Fruit fly (Drosophila melanogaster) whole organism, embryonic: ENCODE data around the gene holn1.

ENCODE experiments used
- Aef1 ChIP-seq: fragments of 200-800 bp; sonication (Bioruptor generic); IDR thresholded peaks from 3 replicates; pipeline ENCODE4 v1.3.6; 2022; ENCODE audit warnings: missing biosample characterization, missing genetic modification characterization
- CG11504 ChIP-seq: fragments of 200-800 bp; sonication (Bioruptor generic); optimal IDR thresholded peaks from 3 replicates; lab custom pipeline; 2019; ENCODE audit warnings: missing biosample characterization, mild to moderate bottlenecking, missing genetic modification characterization, moderate library complexity
- CG12744 ChIP-seq: fragments of 200-800 bp; sonication (Bioruptor generic); optimal IDR thresholded peaks from 2 replicates; lab custom pipeline; 2016; ENCODE audit warnings: missing biosample characterization, missing genetic modification characterization
- CG12769 ChIP-seq: fragments of 200-800 bp; sonication (Bioruptor generic); optimal IDR thresholded peaks from 2 replicates; lab custom pipeline; 2019; ENCODE audit warnings: missing biosample characterization, mild to moderate bottlenecking, missing genetic modification characterization, moderate library complexity
- CG14667 ChIP-seq: fragments of 200-800 bp; sonication (Bioruptor generic); IDR thresholded peaks from 2 replicates; pipeline ENCODE4 v1.3.6; 2022; ENCODE audit warnings: missing biosample characterization, missing genetic modification characterization
- CG16863 ChIP-seq: fragments of 200-800 bp; sonication (Bioruptor generic); optimal IDR thresholded peaks from 3 replicates; lab custom pipeline; 2016; ENCODE audit warnings: missing biosample characterization, missing genetic modification characterization
- CG17328 ChIP-seq: fragments of 200-800 bp; sonication (Bioruptor generic); IDR thresholded peaks from 2 replicates; pipeline ENCODE4 v1.3.6; 2022; ENCODE audit warnings: missing biosample characterization, missing genetic modification characterization
- CG2678 ChIP-seq: fragments of 200-800 bp; sonication (Bioruptor generic); optimal IDR thresholded peaks from 3 replicates; lab custom pipeline; 2019; ENCODE audit warnings: missing biosample characterization, mild to moderate bottlenecking, missing genetic modification characterization, moderate library complexity
- CG32772 ChIP-seq: fragments of 200-800 bp; sonication (Bioruptor generic); IDR thresholded peaks from 2 replicates; pipeline ENCODE4 v1.3.6; 2022; ENCODE audit warnings: missing biosample characterization, missing genetic modification characterization
- CG3847 ChIP-seq: fragments of 200-800 bp; sonication (Bioruptor generic); IDR thresholded peaks from 2 replicates; pipeline ENCODE4 v1.3.6; 2022; ENCODE audit warnings: missing biosample characterization, missing genetic modification characterization
- CG4328 ChIP-seq: fragments of 200-800 bp; sonication (Bioruptor generic); optimal IDR thresholded peaks from 3 replicates; lab custom pipeline; 2017; ENCODE audit warnings: missing biosample characterization, missing genetic modification reagents, missing genetic modification characterization
- CG4360 ChIP-seq: fragments of 200-800 bp; sonication (Bioruptor generic); IDR thresholded peaks from 2 replicates; pipeline ENCODE4 v1.3.6; 2022; ENCODE audit warnings: missing biosample characterization, missing genetic modification characterization
- CG5180 ChIP-seq: fragments of 200-800 bp; sonication (Bioruptor generic); optimal IDR thresholded peaks from 3 replicates; lab custom pipeline; 2017; ENCODE audit warnings: missing biosample characterization, missing genetic modification characterization, mild to moderate bottlenecking, moderate library complexity, missing genetic modification reagents
- CG6272 ChIP-seq: fragments of 200-800 bp; sonication (Bioruptor generic); IDR thresholded peaks from 2 replicates; pipeline ENCODE4 v1.3.6; 2022; ENCODE audit warnings: missing biosample characterization, missing genetic modification characterization
- CG6813 ChIP-seq: fragments of 200-800 bp; sonication (Bioruptor generic); optimal IDR thresholded peaks from 2 replicates; lab custom pipeline; 2017; ENCODE audit warnings: missing biosample characterization, missing genetic modification characterization, mild to moderate bottlenecking, moderate library complexity, missing genetic modification reagents
- CG7357 ChIP-seq: fragments of 200-800 bp; sonication (Bioruptor generic); IDR thresholded peaks from 3 replicates; pipeline ENCODE4 v1.3.6; 2022; ENCODE audit warnings: missing biosample characterization, missing genetic modification characterization
- CG8388 ChIP-seq: fragments of 200-800 bp; sonication (Bioruptor generic); optimal IDR thresholded peaks from 2 replicates; lab custom pipeline; 2019; ENCODE audit warnings: missing biosample characterization, mild to moderate bottlenecking, missing genetic modification characterization, moderate library complexity
- CG8944 ChIP-seq: fragments of 200-800 bp; sonication (Bioruptor generic); optimal IDR thresholded peaks from 3 replicates; lab custom pipeline; 2016; ENCODE audit warnings: missing biosample characterization, missing genetic modification characterization
- CG9727 ChIP-seq: fragments of 200-800 bp; sonication (Bioruptor generic); optimal IDR thresholded peaks from 3 replicates; lab custom pipeline; 2017; ENCODE audit warnings: missing biosample characterization, mild to moderate bottlenecking, missing genetic modification characterization
- Doc2 ChIP-seq: fragments of 200-800 bp; sonication (Bioruptor generic); IDR thresholded peaks from 2 replicates; pipeline ENCODE4 v1.3.6; 2022; ENCODE audit warnings: missing biosample characterization, missing genetic modification characterization
- Eip74EF ChIP-seq, 2 experiments: fragments of 200-800 bp in 1 of 2; fragments of >200 bp in 1 of 2; sonication (Bioruptor generic) in 1 of 2; optimal IDR thresholded peaks; 2 replicates each; lab custom pipeline; 2017 to 2019; ENCODE audit warnings: missing biosample characterization in 2 of 2, missing genetic modification characterization in 2 of 2, mild to moderate bottlenecking in 1 of 2, moderate library complexity in 1 of 2
- Ets65A ChIP-seq: fragments of 200-800 bp; sonication (Bioruptor generic); peaks from one replicate; lab custom pipeline; 2016; ENCODE audit warnings: missing biosample characterization, missing genetic modification characterization
- HmgZ ChIP-seq: fragments of 200-800 bp; sonication (Bioruptor generic); optimal IDR thresholded peaks from 2 replicates; lab custom pipeline; 2018; ENCODE audit warnings: missing biosample characterization, mild to moderate bottlenecking, missing genetic modification characterization
- NC2β ChIP-seq: fragments of 200-800 bp; sonication (Bioruptor generic); optimal IDR thresholded peaks from 2 replicates; lab custom pipeline; 2016; ENCODE audit warnings: missing biosample characterization, missing genetic modification characterization
- NK7.1 ChIP-seq: fragments of 200-800 bp; sonication (Bioruptor generic); optimal IDR thresholded peaks from 3 replicates; lab custom pipeline; 2016; ENCODE audit warnings: missing biosample characterization, missing genetic modification characterization
- Optix ChIP-seq: fragments of 200-800 bp; sonication (Bioruptor generic); IDR thresholded peaks from 3 replicates; pipeline ENCODE4 v1.3.6; 2022; ENCODE audit warnings: missing biosample characterization, missing genetic modification characterization
- PHDP ChIP-seq: fragments of 200-800 bp; sonication (Bioruptor generic); optimal IDR thresholded peaks from 3 replicates; lab custom pipeline; 2018; ENCODE audit warnings: missing biosample characterization, mild to moderate bottlenecking, missing genetic modification characterization, moderate library complexity
- Rx ChIP-seq: fragments of 200-800 bp; sonication (Bioruptor generic); IDR thresholded peaks from 2 replicates; pipeline ENCODE4 v1.3.6; 2022; ENCODE audit warnings: missing biosample characterization, missing genetic modification characterization
- Xbp1 ChIP-seq: fragments of 200-800 bp; sonication (Bioruptor generic); optimal IDR thresholded peaks from 3 replicates; lab custom pipeline; 2016; ENCODE audit warnings: missing biosample characterization, mild to moderate bottlenecking, missing genetic modification characterization
- bowl ChIP-seq: fragments of 200-800 bp; sonication (Bioruptor generic); IDR thresholded peaks from 2 replicates; pipeline ENCODE4 v1.3.6; 2022; ENCODE audit warnings: missing biosample characterization, missing genetic modification characterization
- corto ChIP-seq: fragments of 200-800 bp; sonication (Bioruptor generic); optimal IDR thresholded peaks from 2 replicates; lab custom pipeline; 2016; ENCODE audit warnings: missing biosample characterization, mild to moderate bottlenecking, missing genetic modification characterization, moderate library complexity
- crc ChIP-seq: fragments of 200-800 bp; sonication (Bioruptor generic); optimal IDR thresholded peaks from 2 replicates; lab custom pipeline; 2016; ENCODE audit warnings: missing biosample characterization, missing genetic modification characterization
- dpn ChIP-seq, 2 experiments: fragments of 200-800 bp; sonication (Bioruptor generic); optimal IDR thresholded peaks; 3 replicates each; lab custom pipeline; 2016; ENCODE audit warnings: missing biosample characterization in 2 of 2, missing genetic modification characterization in 2 of 2
- en ChIP-seq: fragments of 200-800 bp; sonication (Bioruptor generic); optimal IDR thresholded peaks from 2 replicates; lab custom pipeline; 2016; ENCODE audit warnings: missing biosample characterization, missing genetic modification characterization
- ewg ChIP-seq: fragments of 200-800 bp; sonication (Bioruptor generic); optimal IDR thresholded peaks from 3 replicates; lab custom pipeline; 2017; ENCODE audit warnings: mild to moderate bottlenecking, missing biosample characterization, missing genetic modification reagents, missing genetic modification characterization
- gro ChIP-seq: fragments of 200-800 bp; sonication (Bioruptor generic); optimal IDR thresholded peaks from 2 replicates; lab custom pipeline; 2016; ENCODE audit warnings: missing biosample characterization, missing genetic modification characterization
- hbn ChIP-seq: fragments of 200-800 bp; sonication (Bioruptor generic); IDR thresholded peaks from 2 replicates; pipeline ENCODE4 v1.3.6; 2022; ENCODE audit warnings: missing biosample characterization, missing genetic modification characterization; ENCODE audit not compliant: partially characterized antibody
- lab ChIP-seq: fragments of 200-800 bp; sonication (Bioruptor generic); optimal IDR thresholded peaks from 3 replicates; lab custom pipeline; 2017; ENCODE audit warnings: missing biosample characterization, missing genetic modification characterization, mild to moderate bottlenecking, moderate library complexity, missing genetic modification reagents
- odd ChIP-seq: fragments of 200-800 bp; sonication (Bioruptor generic); optimal IDR thresholded peaks from 2 replicates; lab custom pipeline; 2017; ENCODE audit warnings: missing biosample characterization, mild to moderate bottlenecking, missing genetic modification characterization
- otp ChIP-seq: fragments of 200-800 bp; sonication (Bioruptor generic); IDR thresholded peaks from 3 replicates; pipeline ENCODE4, ENCODE4 v1.3.6; 2022; ENCODE audit warnings: missing biosample characterization, missing genetic modification characterization
- pb ChIP-seq: fragments of 200-800 bp; sonication (Bioruptor generic); optimal IDR thresholded peaks from 3 replicates; lab custom pipeline; 2016; ENCODE audit warnings: missing biosample characterization, missing genetic modification characterization
- pfk ChIP-seq: fragments of 200-800 bp; sonication (Bioruptor generic); optimal IDR thresholded peaks from 2 replicates; lab custom pipeline; 2018; ENCODE audit warnings: missing biosample characterization, mild to moderate bottlenecking, missing genetic modification characterization, moderate library complexity
- sens ChIP-seq: fragments of 200-800 bp; sonication (Bioruptor generic); peaks from one replicate; lab custom pipeline; 2016; ENCODE audit warnings: missing biosample characterization, missing genetic modification characterization
- sim ChIP-seq: fragments of 200-800 bp; sonication (Bioruptor generic); IDR thresholded peaks from 2 replicates; pipeline ENCODE4 v1.3.6; 2022; ENCODE audit warnings: missing biosample characterization, missing genetic modification characterization
- slou ChIP-seq: fragments of 200-800 bp; sonication (Bioruptor generic); optimal IDR thresholded peaks from 3 replicates; lab custom pipeline; 2016; ENCODE audit warnings: missing biosample characterization, missing genetic modification characterization
- sna ChIP-seq: fragments of 200-800 bp; sonication (Bioruptor generic); IDR thresholded peaks from 2 replicates; pipeline ENCODE4 v1.3.6; 2022; ENCODE audit warnings: missing biosample characterization, missing genetic modification characterization; ENCODE audit not compliant: partially characterized antibody
- wor ChIP-seq: fragments of 200-800 bp; sonication (Bioruptor generic); IDR thresholded peaks from 2 replicates; pipeline ENCODE4 v1.3.6; 2022; ENCODE audit warnings: missing biosample characterization, missing genetic modification characterization
- zen ChIP-seq: fragments of 200-800 bp; sonication (Bioruptor generic); optimal IDR thresholded peaks from 3 replicates; lab custom pipeline; 2018; ENCODE audit warnings: missing biosample characterization, mild to moderate bottlenecking, missing genetic modification characterization, moderate library complexity

The holn1 gene

dm6 chr2L:10413251-10414127, 22.3 kb upstream of the holn1 start, which contains the start of the genes CG5355 and Klp31E (continued):
- TF ChIP-seq gro (GFP tag; lab: Kevin White, UChicago) (no peak), CG32772 (0 out of 2 replicates have a peak, but pooled peaks have one; percentile 4), CG17328 (GFP tag; lab: Robert Waterston, UW) (peak; percentile 8; the same call in 1 of the 2 replicates), CG7357 (peak; percentile 49; the same call in 1 of the 3 replicates), NK7.1 (peak; percentile 20), pfk (GFP tag; lab: Kevin White, UChicago) (peak; percentile 41), Optix (no peak), Ets65A (peak; percentile 72), Doc2 (GFP tag; lab: Robert Waterston, UW) (no peak), dpn (GFP tag; optimal IDR thresholded peaks at IDR 0.05; lab: Kevin White, UChicago) (peak; percentile 37 to 41), en (GFP tag; lab: Kevin White, UChicago) (peak; percentile 32), CG12744 (GFP tag; lab: Kevin White, UChicago) (no peak), hbn (GFP tag; lab: Robert Waterston, UW) (peak; percentile 80), CG3847 (no peak; the same call in 1 of the 2 replicates), ewg (GFP tag; lab: Kevin White, UChicago) (peak; percentile 39), lab (GFP tag; lab: Kevin White, UChicago) (no peak), sens (GFP tag; lab: Kevin White, UChicago) (peak; percentile 93), CG16863 (GFP tag; lab: Kevin White, UChicago) (peak; percentile 52), HmgZ (tag; lab: Kevin White, UChicago) (peak; percentile 25), NC2β (GFP tag; lab: Kevin White, UChicago) (no peak), Rx (GFP tag; lab: Robert Waterston, UW) (no peak), sna (GFP tag; lab: Robert Waterston, UW) (peak; percentile 75), Xbp1 (GFP tag; lab: Kevin White, UChicago) (peak; percentile 71), crc (GFP tag; lab: Kevin White, UChicago) (no peak), CG6272 (no peak; the same call in none of the 2 replicates), CG4328 (peak; percentile 69), bowl (GFP tag; lab: Robert Waterston, UW) (no peak), CG6813 (GFP tag; lab: Kevin White, UChicago) (no peak), odd (GFP tag; lab: Kevin White, UChicago) (peak; percentile 63), PHDP (peak; percentile 56), wor (GFP tag; lab: Robert Waterston, UW) (0 out of 2 replicates have a peak, but pooled peaks have one; percentile 17), CG4360 (GFP tag; lab: Robert Waterston, UW) (no peak), CG12769 (tag; lab: Kevin White, UChicago) (peak; percentile 46), Eip74EF (GFP tag; optimal IDR thresholded peaks at IDR 0.05; lab: Kevin White, UChicago) (no peak), slou (peak; percentile 12), CG14667 (peak; percentile 43; the same call in 1 of the 2 replicates), CG9727 (GFP tag; lab: Kevin White, UChicago) (peak; percentile 87), corto (no peak), CG11504 (tag; lab: Kevin White, UChicago) (peak; percentile 79), CG8944 (peak; percentile 41), pb (GFP tag; lab: Kevin White, UChicago) (peak; percentile 10), Aef1 (GFP tag; lab: Robert Waterston, UW) (0 out of 3 replicates have a peak, but pooled peaks have one; percentile 26), CG5180 (GFP tag; lab: Kevin White, UChicago) (no peak), zen (tag; lab: Kevin White, UChicago) (peak; percentile 71), CG2678 (tag; lab: Kevin White, UChicago) (no peak), sim (GFP tag; lab: Robert Waterston, UW) (no peak), CG8388 (GFP tag; lab: Kevin White, UChicago) (peak; percentile 64), otp (GFP tag; lab: Robert Waterston, UW) (no peak)
